Fruit fly (Drosophila melanogaster) whole organism, prepupa: ENCODE data around the gene CG31161.

Source experiments
- Blimp-1 ChIP-seq: fragments of 200-800 bp; sonication (Bioruptor generic); optimal IDR thresholded peaks from 3 replicates; lab custom pipeline; 2017; ENCODE audit warnings: missing biosample characterization, missing genetic modification characterization, mild to moderate bottlenecking, moderate library complexity, missing genetic modification reagents
- CG10631 ChIP-seq: fragments of 200-800 bp; sonication (Bioruptor generic); optimal IDR thresholded peaks from 2 replicates; lab custom pipeline; 2016; ENCODE audit warnings: missing biosample characterization, missing genetic modification characterization
- CG11294 ChIP-seq: fragments of 200-800 bp; sonication (Bioruptor generic); IDR thresholded peaks from 2 replicates; pipeline ENCODE4 v1.3.6; 2022; ENCODE audit warnings: missing biosample characterization, missing genetic modification characterization
- CG11762 ChIP-seq: fragments of 200-800 bp; sonication (Bioruptor generic); optimal IDR thresholded peaks from 3 replicates; lab custom pipeline; 2016; ENCODE audit warnings: missing biosample characterization, missing genetic modification characterization; ENCODE audit not compliant: insufficient read depth
- CG15336 ChIP-seq: fragments of 200-800 bp; sonication (Bioruptor generic); IDR thresholded peaks from 2 replicates; pipeline ENCODE4 v1.3.6; 2022; ENCODE audit warnings: missing biosample characterization, missing genetic modification characterization
- CG1621 ChIP-seq: fragments of 200-800 bp; sonication (Bioruptor generic); optimal IDR thresholded peaks from 3 replicates; lab custom pipeline; 2018; ENCODE audit warnings: missing biosample characterization, mild to moderate bottlenecking, missing genetic modification characterization
- CG3032 ChIP-seq: fragments of 200-800 bp; optimal IDR thresholded peaks from 2 replicates; lab custom pipeline; 2019; ENCODE audit warnings: missing biosample characterization, mild to moderate bottlenecking, missing genetic modification characterization, moderate library complexity
- CG31627 ChIP-seq: fragments of 200-800 bp; sonication (Bioruptor generic); optimal IDR thresholded peaks from 3 replicates; lab custom pipeline; 2016; ENCODE audit warnings: missing biosample characterization, missing genetic modification characterization
- CG34406 ChIP-seq: fragments of 200-800 bp; sonication (Bioruptor generic); optimal IDR thresholded peaks from 3 replicates; lab custom pipeline; 2016; ENCODE audit warnings: missing biosample characterization, missing genetic modification characterization
- CG3919 ChIP-seq: fragments of 200-800 bp; sonication (Bioruptor generic); optimal IDR thresholded peaks from 3 replicates; lab custom pipeline; 2016; ENCODE audit warnings: missing biosample characterization, missing genetic modification characterization
- CG6163 ChIP-seq: fragments of 200-800 bp; sonication (Bioruptor generic); IDR thresholded peaks from 3 replicates; pipeline ENCODE4 v1.3.6; 2022; ENCODE audit warnings: missing biosample characterization, missing genetic modification characterization
- CG6276 ChIP-seq: fragments of 200-800 bp; sonication (Bioruptor generic); optimal IDR thresholded peaks from 2 replicates; lab custom pipeline; 2017; ENCODE audit warnings: missing biosample characterization, mild to moderate bottlenecking, missing genetic modification characterization
- CG6792 ChIP-seq: fragments of 200-800 bp; sonication (Bioruptor generic); optimal IDR thresholded peaks from 3 replicates; lab custom pipeline; 2016; ENCODE audit warnings: missing biosample characterization, missing genetic modification characterization
- CG6808 ChIP-seq: fragments of 200-800 bp; sonication (Bioruptor generic); optimal IDR thresholded peaks from 3 replicates; lab custom pipeline; 2017; ENCODE audit warnings: missing biosample characterization, missing genetic modification characterization, mild to moderate bottlenecking, moderate library complexity, missing genetic modification reagents
- CG7368 ChIP-seq: fragments of 200-800 bp; sonication (Bioruptor generic); optimal IDR thresholded peaks from 3 replicates; lab custom pipeline; 2016; ENCODE audit warnings: missing biosample characterization, missing genetic modification characterization
- CG8119 ChIP-seq: fragments of 200-800 bp; sonication (Bioruptor generic); IDR thresholded peaks from 3 replicates; pipeline ENCODE4 v1.3.6; 2022; ENCODE audit warnings: missing biosample characterization, missing genetic modification characterization
- CG8319 ChIP-seq: fragments of 200-800 bp; sonication (Bioruptor generic); optimal IDR thresholded peaks from 3 replicates; lab custom pipeline; 2016; ENCODE audit warnings: missing biosample characterization, missing genetic modification characterization
- CG8632 ChIP-seq: fragments of 200-800 bp; sonication (Bioruptor generic); optimal IDR thresholded peaks from 3 replicates; lab custom pipeline; 2016; ENCODE audit warnings: missing biosample characterization, missing genetic modification characterization
- CG9139 ChIP-seq: fragments of 200-800 bp; sonication (Bioruptor generic); optimal IDR thresholded peaks from 3 replicates; lab custom pipeline; 2017; ENCODE audit warnings: missing biosample characterization, mild to moderate bottlenecking, missing genetic modification characterization
- Eip93F ChIP-seq: fragments of 200-800 bp; sonication (Bioruptor generic); optimal IDR thresholded peaks from 2 replicates; lab custom pipeline; 2016; ENCODE audit warnings: missing biosample characterization, mild to moderate bottlenecking, missing genetic modification characterization
- Ets21C ChIP-seq: fragments of 200-800 bp; sonication (Bioruptor generic); optimal IDR thresholded peaks from 3 replicates; lab custom pipeline; 2016; ENCODE audit warnings: missing biosample characterization, missing genetic modification characterization
- Ets96B ChIP-seq: fragments of 200-800 bp; optimal IDR thresholded peaks from 2 replicates; lab custom pipeline; 2019; ENCODE audit warnings: missing biosample characterization, mild to moderate bottlenecking, missing genetic modification characterization, moderate library complexity
- Gug ChIP-seq: fragments of 200-800 bp; sonication (Bioruptor generic); IDR thresholded peaks from 2 replicates; pipeline ENCODE4 v1.3.6; 2022; ENCODE audit warnings: missing biosample characterization, missing genetic modification characterization
- Hr38 ChIP-seq: sonication (Bioruptor generic); optimal IDR thresholded peaks from 2 replicates; lab custom pipeline; 2016; ENCODE audit warnings: missing biosample characterization, missing genetic modification characterization
- Hr39 ChIP-seq: fragments of 200-800 bp; sonication (Bioruptor generic); optimal IDR thresholded peaks from 2 replicates; lab custom pipeline; 2016; ENCODE audit warnings: missing biosample characterization, missing genetic modification characterization
- Hr4 ChIP-seq: fragments of 200-800 bp; sonication (Bioruptor generic); optimal IDR thresholded peaks from 3 replicates; lab custom pipeline; 2016; ENCODE audit warnings: missing biosample characterization, missing genetic modification characterization
- Lpt ChIP-seq: fragments of 200-800 bp; sonication (Bioruptor generic); optimal IDR thresholded peaks from 3 replicates; lab custom pipeline; 2016; ENCODE audit warnings: missing biosample characterization, missing genetic modification characterization
- Met ChIP-seq: fragments of 200-800 bp; sonication (Bioruptor generic); optimal IDR thresholded peaks from 3 replicates; lab custom pipeline; 2016; ENCODE audit warnings: missing biosample characterization, missing genetic modification characterization
- OdsH ChIP-seq: fragments of 200-800 bp; sonication (Bioruptor generic); optimal IDR thresholded peaks from 3 replicates; lab custom pipeline; 2016; ENCODE audit warnings: missing biosample characterization, missing genetic modification characterization
- Sox102F ChIP-seq: fragments of 200-800 bp; sonication (Bioruptor generic); optimal IDR thresholded peaks from 2 replicates; lab custom pipeline; 2016; ENCODE audit warnings: missing biosample characterization, mild to moderate bottlenecking, missing genetic modification characterization
- Sox14 ChIP-seq: fragments of 200-800 bp; sonication (Bioruptor generic); optimal IDR thresholded peaks from 3 replicates; lab custom pipeline; 2016; ENCODE audit warnings: missing biosample characterization, missing genetic modification characterization
- Sox15 ChIP-seq: fragments of 200-800 bp; sonication (Bioruptor generic); optimal IDR thresholded peaks from 3 replicates; lab custom pipeline; 2016; ENCODE audit warnings: missing biosample characterization, missing genetic modification characterization
- achi ChIP-seq: fragments of 200-800 bp; sonication (Bioruptor generic); optimal IDR thresholded peaks from 3 replicates; lab custom pipeline; 2016; ENCODE audit warnings: missing biosample characterization, missing genetic modification characterization
- acj6 ChIP-seq: fragments of 200-800 bp; sonication (Bioruptor generic); optimal IDR thresholded peaks from 3 replicates; lab custom pipeline; 2016; ENCODE audit warnings: missing biosample characterization, missing genetic modification characterization
- cyc ChIP-seq: fragments of 200-800 bp; sonication (Bioruptor generic); optimal IDR thresholded peaks from 3 replicates; lab custom pipeline; 2016; ENCODE audit warnings: missing biosample characterization, missing genetic modification characterization
- dac ChIP-seq: fragments of 200-800 bp; sonication (Bioruptor generic); optimal IDR thresholded peaks from 2 replicates; lab custom pipeline; 2017; ENCODE audit warnings: missing biosample characterization, mild to moderate bottlenecking, missing genetic modification characterization
- dsx ChIP-seq: fragments of 200-800 bp; optimal IDR thresholded peaks from 3 replicates; lab custom pipeline; 2019; ENCODE audit warnings: missing biosample characterization, mild to moderate bottlenecking, missing genetic modification characterization, moderate library complexity; ENCODE audit not compliant: poor library complexity, severe bottlenecking
- eg ChIP-seq: fragments of 200-800 bp; sonication (Bioruptor generic); IDR thresholded peaks from 3 replicates; pipeline ENCODE4 v1.3.6; 2022; ENCODE audit warnings: missing biosample characterization, missing genetic modification characterization
- esn ChIP-seq: fragments of 200-800 bp; sonication (Bioruptor generic); optimal IDR thresholded peaks from 2 replicates; lab custom pipeline; 2016; ENCODE audit warnings: missing biosample characterization, mild to moderate bottlenecking, missing genetic modification characterization, moderate library complexity
- fd59A ChIP-seq: fragments of 200-800 bp; sonication (Bioruptor generic); optimal IDR thresholded peaks from 2 replicates; lab custom pipeline; 2017; ENCODE audit warnings: missing biosample characterization, mild to moderate bottlenecking, missing genetic modification characterization, missing genetic modification reagents
- fkh ChIP-seq: fragments of 200-800 bp; sonication (Bioruptor generic); optimal IDR thresholded peaks from 3 replicates; lab custom pipeline; 2017; ENCODE audit warnings: missing biosample characterization, mild to moderate bottlenecking, missing genetic modification characterization, moderate library complexity
- lz ChIP-seq: fragments of 200-800 bp; sonication (Bioruptor generic); optimal IDR thresholded peaks from 3 replicates; lab custom pipeline; 2016; ENCODE audit warnings: missing biosample characterization, missing genetic modification characterization
- net ChIP-seq: fragments of 200-800 bp; sonication (Bioruptor generic); optimal IDR thresholded peaks from 3 replicates; lab custom pipeline; 2016; ENCODE audit warnings: missing biosample characterization, missing genetic modification characterization
- pdm3 ChIP-seq: fragments of 200-800 bp; sonication (Bioruptor generic); optimal IDR thresholded peaks from 3 replicates; lab custom pipeline; 2016; ENCODE audit warnings: missing biosample characterization, missing genetic modification characterization
- salr ChIP-seq, 2 experiments: fragments of 200-800 bp; sonication (Bioruptor generic); optimal IDR thresholded peaks; 3 replicates each; lab custom pipeline; 2016 to 2018; ENCODE audit warnings: missing biosample characterization in 2 of 2, missing genetic modification characterization in 2 of 2, mild to moderate bottlenecking in 1 of 2
- topi ChIP-seq: fragments of 200-800 bp; sonication (Bioruptor generic); optimal IDR thresholded peaks from 3 replicates; lab custom pipeline; 2016; ENCODE audit warnings: missing biosample characterization, missing genetic modification characterization
- vri ChIP-seq: fragments of 200-800 bp; sonication (Bioruptor generic); optimal IDR thresholded peaks from 3 replicates; lab custom pipeline; 2016; ENCODE audit warnings: missing biosample characterization, mild to moderate bottlenecking, missing genetic modification characterization

Gene CG31161

DNA sequence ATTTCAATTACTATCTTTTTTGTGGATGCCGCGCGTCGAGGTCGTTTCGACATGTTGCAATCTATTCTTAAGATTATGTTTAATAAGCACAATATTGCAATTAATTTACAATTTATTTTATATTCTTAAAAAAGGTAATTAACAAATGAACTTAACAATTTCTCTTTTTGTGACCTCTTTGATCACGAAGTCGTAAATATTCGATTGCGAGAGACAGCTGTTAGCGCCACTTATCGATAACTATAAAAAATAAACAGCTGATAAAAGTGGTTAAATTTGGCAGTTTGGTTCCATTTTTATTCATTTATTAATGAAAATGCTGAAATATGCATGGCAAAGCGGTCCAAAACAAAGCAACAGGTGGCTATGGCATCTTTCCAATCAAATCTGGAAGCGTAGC lies 2.9 kb upstream of the CG31161 start, which contains the start of the genes CG31156 and mRRF2:
Gene CG31156, minus strand, starts transcription at position 209 of the 400 bp plus-strand sequence.
Gene mRRF2, plus strand, starts transcription at position 239 of the 400 bp plus-strand sequence.
- no peak for TF ChIP-seq fkh (GFP tag; lab: Kevin White, UChicago)
- TF ChIP-seq OdsH (GFP tag; lab: Kevin White, UChicago): no peak
- TF ChIP-seq Sox15 (GFP tag; lab: Kevin White, UChicago): no peak
- TF ChIP-seq esn (GFP tag; lab: Kevin White, UChicago): no peak
- no peak for TF ChIP-seq Gug (GFP tag; lab: Robert Waterston, UW)
- TF ChIP-seq Hr39: no peak
- TF ChIP-seq lz (GFP tag; lab: Kevin White, UChicago): no peak
- TF ChIP-seq CG6792: no peak
- TF ChIP-seq CG34406 (GFP tag; lab: Kevin White, UChicago): no peak
- TF ChIP-seq CG11762: no peak
- TF ChIP-seq dac (GFP tag; lab: Kevin White, UChicago): no peak
- no peak for TF ChIP-seq Hr38 (GFP tag; lab: Kevin White, UChicago)
- no peak for TF ChIP-seq cyc
- no peak for TF ChIP-seq Ets21C
- TF ChIP-seq Sox102F (GFP tag; lab: Kevin White, UChicago): no peak

DNA sequence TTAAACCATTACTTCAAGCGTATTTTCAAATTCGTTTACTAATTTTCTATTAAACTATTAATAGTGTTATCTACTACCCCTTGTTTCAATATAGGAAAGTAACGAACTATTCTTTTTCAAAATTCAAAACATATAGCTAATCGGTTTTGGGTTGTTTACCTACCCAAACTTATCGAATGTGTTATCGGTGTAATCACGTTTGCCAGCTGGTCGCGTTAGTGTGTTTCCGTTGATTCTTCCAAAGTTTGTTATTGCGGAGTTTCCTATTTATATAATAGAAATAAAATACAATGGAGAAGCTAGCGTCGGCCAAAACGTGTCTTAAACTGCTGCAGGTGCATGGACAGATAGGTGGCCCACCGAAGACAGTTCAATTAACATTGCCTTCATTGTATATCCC lies 2.0 kb downstream of the CG31161 start, which contains the start of gene mRpL45:
Gene mRpL45, plus strand, starts transcription at position 213 of the 400 bp plus-strand sequence.
- TF ChIP-seq fkh (GFP tag; lab: Kevin White, UChicago) (peak; percentile 92), CG1621 (no peak)
- TF ChIP-seq, all 60 proteins: peak for 1

DNA sequence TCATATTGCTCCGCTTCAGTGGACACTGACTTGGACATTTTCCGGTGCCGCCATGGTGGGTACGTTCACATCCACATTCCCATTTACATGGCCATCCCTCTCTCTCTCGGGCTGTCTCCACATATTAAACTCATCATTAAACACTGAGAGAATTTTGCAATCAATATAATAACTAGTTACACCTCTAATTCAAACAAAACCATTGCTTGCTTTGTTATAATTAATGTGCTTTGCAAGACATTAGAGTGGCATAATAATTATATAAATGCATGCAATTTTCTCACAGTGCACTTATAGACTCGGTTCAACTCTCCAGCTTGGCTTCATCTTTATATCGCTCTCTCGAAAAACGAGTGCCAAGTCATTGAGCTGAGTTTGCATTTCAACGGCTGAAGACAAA lies 8.4 kb downstream of the CG31161 start:
- TF ChIP-seq CG34406 (GFP tag; lab: Kevin White, UChicago): peak; percentile 79
- peak; percentile 89 for TF ChIP-seq CG10631 (GFP tag; lab: Kevin White, UChicago)
- TF ChIP-seq Hr4: peak; percentile 95
- TF ChIP-seq Lpt (GFP tag; lab: Kevin White, UChicago): peak; percentile 90
- TF ChIP-seq dsx (GFP tag; lab: Kevin White, UChicago): peak; percentile 90
- peak; percentile 72 for TF ChIP-seq CG9139 (GFP tag; lab: Kevin White, UChicago)
- peak; percentile 78 for TF ChIP-seq fd59A (GFP tag; lab: Kevin White, UChicago)
- peak in 1 of 2 experiments; percentile 68 for TF ChIP-seq salr (GFP tag; optimal IDR thresholded peaks at IDR 0.05; lab: Kevin White, UChicago)
- TF ChIP-seq OdsH (GFP tag; lab: Kevin White, UChicago): peak; percentile 89
- TF ChIP-seq CG7368 (GFP tag; lab: Kevin White, UChicago): peak; percentile 87
- peak; percentile 97 for TF ChIP-seq CG6163 (GFP tag; lab: Robert Waterston, UW)
- no peak for TF ChIP-seq Blimp-1 (GFP tag; lab: Kevin White, UChicago)
- peak; percentile 91 for TF ChIP-seq CG8319 (GFP tag; lab: Kevin White, UChicago)
- peak; percentile 77 for TF ChIP-seq CG31627
- TF ChIP-seq CG6792: peak; percentile 87
- TF ChIP-seq vri: no peak
- no peak for TF ChIP-seq Ets21C
- TF ChIP-seq eg (GFP tag; lab: Robert Waterston, UW): peak; percentile 95
- TF ChIP-seq CG3032 (tag; lab: Kevin White, UChicago): peak; percentile 86
- peak; percentile 94 for TF ChIP-seq CG3919 (GFP tag; lab: Kevin White, UChicago)
- no peak for TF ChIP-seq pdm3
- TF ChIP-seq CG11294 (GFP tag; lab: Robert Waterston, UW): peak; percentile 85
- peak; percentile 84 for TF ChIP-seq Sox14
- no peak for TF ChIP-seq CG6276 (GFP tag; lab: Kevin White, UChicago)
- peak; percentile 81 for TF ChIP-seq topi (GFP tag; lab: Kevin White, UChicago)
- peak; percentile 79 for TF ChIP-seq lz (GFP tag; lab: Kevin White, UChicago)
- peak; percentile 90 for TF ChIP-seq Ets96B (tag; lab: Kevin White, UChicago)
- TF ChIP-seq Sox102F (GFP tag; lab: Kevin White, UChicago): no peak
- peak; percentile 87 for TF ChIP-seq net (GFP tag; lab: Kevin White, UChicago)
- TF ChIP-seq Met (GFP tag; lab: Kevin White, UChicago): no peak
- peak; percentile 11 for TF ChIP-seq Hr39
- TF ChIP-seq CG8119 (GFP tag; lab: Robert Waterston, UW): peak; percentile 95
- TF ChIP-seq fkh (GFP tag; lab: Kevin White, UChicago): no peak
- TF ChIP-seq CG15336 (GFP tag; lab: Robert Waterston, UW): peak; percentile 97
- TF ChIP-seq esn (GFP tag; lab: Kevin White, UChicago): peak; percentile 84
- peak; percentile 88 for TF ChIP-seq acj6 (GFP tag; lab: Kevin White, UChicago)
- TF ChIP-seq Eip93F: no peak
- TF ChIP-seq CG6808: peak; percentile 86
- peak; percentile 75 for TF ChIP-seq CG8632 (GFP tag; lab: Kevin White, UChicago)
- peak; percentile 87 for TF ChIP-seq achi (GFP tag; lab: Kevin White, UChicago)
